Fruit fly (Drosophila melanogaster) whole organism, prepupa: Measurements from ENCODE around the gene CG5568.

ENCODE experiments used
- CG10631 ChIP-seq: fragments of 200-800 bp; sonication (Bioruptor generic); optimal IDR thresholded peaks from 2 replicates; lab custom pipeline; 2016; ENCODE audit warnings: missing biosample characterization, missing genetic modification characterization
- CG10669 ChIP-seq: fragments of 200-800 bp; sonication (Bioruptor generic); optimal IDR thresholded peaks from 3 replicates; lab custom pipeline; 2018; ENCODE audit warnings: missing biosample characterization, mild to moderate bottlenecking, missing genetic modification characterization, moderate library complexity
- CG11294 ChIP-seq: fragments of 200-800 bp; sonication (Bioruptor generic); IDR thresholded peaks from 2 replicates; pipeline ENCODE4 v1.3.6; 2022; ENCODE audit warnings: missing biosample characterization, missing genetic modification characterization
- CG11762 ChIP-seq: fragments of 200-800 bp; sonication (Bioruptor generic); optimal IDR thresholded peaks from 3 replicates; lab custom pipeline; 2016; ENCODE audit warnings: missing biosample characterization, missing genetic modification characterization; ENCODE audit not compliant: insufficient read depth
- CG11902 ChIP-seq: fragments of 200-800 bp; sonication (Bioruptor generic); optimal IDR thresholded peaks from 3 replicates; lab custom pipeline; 2016; ENCODE audit warnings: missing biosample characterization, missing genetic modification characterization
- CG15336 ChIP-seq: fragments of 200-800 bp; sonication (Bioruptor generic); IDR thresholded peaks from 2 replicates; pipeline ENCODE4 v1.3.6; 2022; ENCODE audit warnings: missing biosample characterization, missing genetic modification characterization
- CG16779 ChIP-seq: fragments of 200-800 bp; sonication (Bioruptor generic); optimal IDR thresholded peaks from 3 replicates; lab custom pipeline; 2017; ENCODE audit warnings: missing biosample characterization, mild to moderate bottlenecking, missing genetic modification characterization
- CG3032 ChIP-seq: fragments of 200-800 bp; optimal IDR thresholded peaks from 2 replicates; lab custom pipeline; 2019; ENCODE audit warnings: missing biosample characterization, mild to moderate bottlenecking, missing genetic modification characterization, moderate library complexity
- CG31627 ChIP-seq: fragments of 200-800 bp; sonication (Bioruptor generic); optimal IDR thresholded peaks from 3 replicates; lab custom pipeline; 2016; ENCODE audit warnings: missing biosample characterization, missing genetic modification characterization
- CG32006 ChIP-seq: fragments of 200-800 bp; sonication (Bioruptor generic); optimal IDR thresholded peaks from 3 replicates; lab custom pipeline; 2017; ENCODE audit warnings: missing biosample characterization, mild to moderate bottlenecking, missing genetic modification characterization
- CG3919 ChIP-seq: fragments of 200-800 bp; sonication (Bioruptor generic); optimal IDR thresholded peaks from 3 replicates; lab custom pipeline; 2016; ENCODE audit warnings: missing biosample characterization, missing genetic modification characterization
- CG4318 ChIP-seq: fragments of 200-800 bp; sonication (Bioruptor generic); optimal IDR thresholded peaks from 3 replicates; lab custom pipeline; 2017; ENCODE audit warnings: missing biosample characterization, mild to moderate bottlenecking, missing genetic modification characterization
- CG6163 ChIP-seq: fragments of 200-800 bp; sonication (Bioruptor generic); IDR thresholded peaks from 3 replicates; pipeline ENCODE4 v1.3.6; 2022; ENCODE audit warnings: missing biosample characterization, missing genetic modification characterization
- CG6276 ChIP-seq: fragments of 200-800 bp; sonication (Bioruptor generic); optimal IDR thresholded peaks from 2 replicates; lab custom pipeline; 2017; ENCODE audit warnings: missing biosample characterization, mild to moderate bottlenecking, missing genetic modification characterization
- CG6792 ChIP-seq: fragments of 200-800 bp; sonication (Bioruptor generic); optimal IDR thresholded peaks from 3 replicates; lab custom pipeline; 2016; ENCODE audit warnings: missing biosample characterization, missing genetic modification characterization
- CG6854 ChIP-seq: fragments of 200-800 bp; sonication (Bioruptor generic); optimal IDR thresholded peaks from 2 replicates; lab custom pipeline; 2017; ENCODE audit warnings: missing biosample characterization, mild to moderate bottlenecking, missing genetic modification characterization
- CG7368 ChIP-seq: fragments of 200-800 bp; sonication (Bioruptor generic); optimal IDR thresholded peaks from 3 replicates; lab custom pipeline; 2016; ENCODE audit warnings: missing biosample characterization, missing genetic modification characterization
- CG8632 ChIP-seq: fragments of 200-800 bp; sonication (Bioruptor generic); optimal IDR thresholded peaks from 3 replicates; lab custom pipeline; 2016; ENCODE audit warnings: missing biosample characterization, missing genetic modification characterization
- CG9139 ChIP-seq: fragments of 200-800 bp; sonication (Bioruptor generic); optimal IDR thresholded peaks from 3 replicates; lab custom pipeline; 2017; ENCODE audit warnings: missing biosample characterization, mild to moderate bottlenecking, missing genetic modification characterization
- Eip75B ChIP-seq: fragments of 200-800 bp; sonication (Bioruptor generic); optimal IDR thresholded peaks from 3 replicates; lab custom pipeline; 2016; ENCODE audit warnings: missing biosample characterization, missing genetic modification characterization
- Eip78C ChIP-seq: fragments of 200-800 bp; sonication (Bioruptor generic); peaks from one replicate; lab custom pipeline; 2016; ENCODE audit warnings: missing biosample characterization, missing genetic modification characterization
- Eip93F ChIP-seq: fragments of 200-800 bp; sonication (Bioruptor generic); optimal IDR thresholded peaks from 2 replicates; lab custom pipeline; 2016; ENCODE audit warnings: missing biosample characterization, mild to moderate bottlenecking, missing genetic modification characterization
- Ets21C ChIP-seq: fragments of 200-800 bp; sonication (Bioruptor generic); optimal IDR thresholded peaks from 3 replicates; lab custom pipeline; 2016; ENCODE audit warnings: missing biosample characterization, missing genetic modification characterization
- Ets96B ChIP-seq: fragments of 200-800 bp; optimal IDR thresholded peaks from 2 replicates; lab custom pipeline; 2019; ENCODE audit warnings: missing biosample characterization, mild to moderate bottlenecking, missing genetic modification characterization, moderate library complexity
- Gug ChIP-seq: fragments of 200-800 bp; sonication (Bioruptor generic); IDR thresholded peaks from 2 replicates; pipeline ENCODE4 v1.3.6; 2022; ENCODE audit warnings: missing biosample characterization, missing genetic modification characterization
- Hr38 ChIP-seq: sonication (Bioruptor generic); optimal IDR thresholded peaks from 2 replicates; lab custom pipeline; 2016; ENCODE audit warnings: missing biosample characterization, missing genetic modification characterization
- Hr39 ChIP-seq: fragments of 200-800 bp; sonication (Bioruptor generic); optimal IDR thresholded peaks from 2 replicates; lab custom pipeline; 2016; ENCODE audit warnings: missing biosample characterization, missing genetic modification characterization
- Met ChIP-seq: fragments of 200-800 bp; sonication (Bioruptor generic); optimal IDR thresholded peaks from 3 replicates; lab custom pipeline; 2016; ENCODE audit warnings: missing biosample characterization, missing genetic modification characterization
- OdsH ChIP-seq: fragments of 200-800 bp; sonication (Bioruptor generic); optimal IDR thresholded peaks from 3 replicates; lab custom pipeline; 2016; ENCODE audit warnings: missing biosample characterization, missing genetic modification characterization
- Smox ChIP-seq: fragments of 200-800 bp; sonication (Bioruptor generic); optimal IDR thresholded peaks from 3 replicates; lab custom pipeline; 2016; ENCODE audit warnings: missing biosample characterization, missing genetic modification characterization
- Sox102F ChIP-seq: fragments of 200-800 bp; sonication (Bioruptor generic); optimal IDR thresholded peaks from 2 replicates; lab custom pipeline; 2016; ENCODE audit warnings: missing biosample characterization, mild to moderate bottlenecking, missing genetic modification characterization
- Sox14 ChIP-seq: fragments of 200-800 bp; sonication (Bioruptor generic); optimal IDR thresholded peaks from 3 replicates; lab custom pipeline; 2016; ENCODE audit warnings: missing biosample characterization, missing genetic modification characterization
- achi ChIP-seq: fragments of 200-800 bp; sonication (Bioruptor generic); optimal IDR thresholded peaks from 3 replicates; lab custom pipeline; 2016; ENCODE audit warnings: missing biosample characterization, missing genetic modification characterization
- acj6 ChIP-seq: fragments of 200-800 bp; sonication (Bioruptor generic); optimal IDR thresholded peaks from 3 replicates; lab custom pipeline; 2016; ENCODE audit warnings: missing biosample characterization, missing genetic modification characterization
- cyc ChIP-seq: fragments of 200-800 bp; sonication (Bioruptor generic); optimal IDR thresholded peaks from 3 replicates; lab custom pipeline; 2016; ENCODE audit warnings: missing biosample characterization, missing genetic modification characterization
- dac ChIP-seq: fragments of 200-800 bp; sonication (Bioruptor generic); optimal IDR thresholded peaks from 2 replicates; lab custom pipeline; 2017; ENCODE audit warnings: missing biosample characterization, mild to moderate bottlenecking, missing genetic modification characterization
- dsx ChIP-seq: fragments of 200-800 bp; optimal IDR thresholded peaks from 3 replicates; lab custom pipeline; 2019; ENCODE audit warnings: missing biosample characterization, mild to moderate bottlenecking, missing genetic modification characterization, moderate library complexity; ENCODE audit not compliant: poor library complexity, severe bottlenecking
- eg ChIP-seq: fragments of 200-800 bp; sonication (Bioruptor generic); IDR thresholded peaks from 3 replicates; pipeline ENCODE4 v1.3.6; 2022; ENCODE audit warnings: missing biosample characterization, missing genetic modification characterization
- fd59A ChIP-seq: fragments of 200-800 bp; sonication (Bioruptor generic); optimal IDR thresholded peaks from 2 replicates; lab custom pipeline; 2017; ENCODE audit warnings: missing biosample characterization, mild to moderate bottlenecking, missing genetic modification characterization, missing genetic modification reagents
- fd85E ChIP-seq: fragments of 200-800 bp; sonication (Bioruptor generic); optimal IDR thresholded peaks from 3 replicates; lab custom pipeline; 2016; ENCODE audit warnings: missing biosample characterization, missing genetic modification characterization
- fkh ChIP-seq: fragments of 200-800 bp; sonication (Bioruptor generic); optimal IDR thresholded peaks from 3 replicates; lab custom pipeline; 2017; ENCODE audit warnings: missing biosample characterization, mild to moderate bottlenecking, missing genetic modification characterization, moderate library complexity
- lz ChIP-seq: fragments of 200-800 bp; sonication (Bioruptor generic); optimal IDR thresholded peaks from 3 replicates; lab custom pipeline; 2016; ENCODE audit warnings: missing biosample characterization, missing genetic modification characterization
- net ChIP-seq: fragments of 200-800 bp; sonication (Bioruptor generic); optimal IDR thresholded peaks from 3 replicates; lab custom pipeline; 2016; ENCODE audit warnings: missing biosample characterization, missing genetic modification characterization
- pdm3 ChIP-seq: fragments of 200-800 bp; sonication (Bioruptor generic); optimal IDR thresholded peaks from 3 replicates; lab custom pipeline; 2016; ENCODE audit warnings: missing biosample characterization, missing genetic modification characterization
- salr ChIP-seq, 2 experiments: fragments of 200-800 bp; sonication (Bioruptor generic); optimal IDR thresholded peaks; 3 replicates each; lab custom pipeline; 2016 to 2018; ENCODE audit warnings: missing biosample characterization in 2 of 2, missing genetic modification characterization in 2 of 2, mild to moderate bottlenecking in 1 of 2
- spab ChIP-seq: fragments of 200-800 bp; sonication (Bioruptor generic); optimal IDR thresholded peaks from 2 replicates; lab custom pipeline; 2017; ENCODE audit warnings: missing biosample characterization, mild to moderate bottlenecking, missing genetic modification characterization, missing genetic modification reagents
- ss ChIP-seq, 2 experiments: fragments of 200-800 bp; sonication (Bioruptor generic); optimal IDR thresholded peaks; 2 replicates in 1 of 2; 3 replicates in 1 of 2; lab custom pipeline; 2017 to 2018; ENCODE audit warnings: mild to moderate bottlenecking in 2 of 2, missing biosample characterization in 2 of 2, missing genetic modification characterization in 2 of 2, moderate library complexity in 1 of 2
- svp ChIP-seq: fragments of 200-800 bp; sonication (Bioruptor generic); peaks from one replicate; lab custom pipeline; 2016; ENCODE audit warnings: missing biosample characterization, missing genetic modification characterization
- topi ChIP-seq: fragments of 200-800 bp; sonication (Bioruptor generic); optimal IDR thresholded peaks from 3 replicates; lab custom pipeline; 2016; ENCODE audit warnings: missing biosample characterization, missing genetic modification characterization

The CG5568 gene

DNA sequence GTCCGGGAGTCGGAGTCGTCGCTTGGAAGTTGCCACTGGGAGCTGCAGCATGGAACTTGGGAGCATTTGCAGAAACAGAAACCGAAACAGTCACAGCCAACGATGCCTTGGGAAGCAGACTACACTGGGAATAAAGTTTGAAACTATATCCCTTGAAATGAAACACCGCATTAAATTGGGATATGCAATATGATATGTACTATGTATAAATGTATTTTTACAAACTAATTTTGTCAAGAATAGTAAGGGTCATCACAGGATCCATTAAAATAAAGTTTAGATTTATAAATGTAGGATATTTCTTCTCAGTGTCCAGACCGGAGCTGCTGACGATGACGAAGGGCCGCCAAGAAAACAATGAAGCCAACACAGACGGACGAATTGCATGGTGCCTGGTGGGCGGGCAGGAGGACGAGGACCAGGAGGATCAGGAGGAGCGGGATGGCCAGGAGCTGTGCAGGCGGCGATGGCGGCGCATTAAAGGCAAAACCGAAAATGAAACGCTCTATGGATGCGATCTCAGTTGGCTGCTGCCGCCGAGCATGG is 7.4 kb upstream of the CG5568 start (continued):
- TF ChIP-seq CG6854 (GFP tag; lab: Kevin White, UChicago) (no peak), Sox14 (GFP tag; lab: Kevin White, UChicago) (peak; percentile 34), topi (GFP tag; lab: Kevin White, UChicago) (peak; percentile 34), lz (GFP tag; lab: Kevin White, UChicago) (no peak), Hr39 (GFP tag; lab: Kevin White, UChicago) (peak; percentile 12), dsx (GFP tag; lab: Kevin White, UChicago) (peak; percentile 67), CG6276 (GFP tag; lab: Kevin White, UChicago) (no peak)

DNA sequence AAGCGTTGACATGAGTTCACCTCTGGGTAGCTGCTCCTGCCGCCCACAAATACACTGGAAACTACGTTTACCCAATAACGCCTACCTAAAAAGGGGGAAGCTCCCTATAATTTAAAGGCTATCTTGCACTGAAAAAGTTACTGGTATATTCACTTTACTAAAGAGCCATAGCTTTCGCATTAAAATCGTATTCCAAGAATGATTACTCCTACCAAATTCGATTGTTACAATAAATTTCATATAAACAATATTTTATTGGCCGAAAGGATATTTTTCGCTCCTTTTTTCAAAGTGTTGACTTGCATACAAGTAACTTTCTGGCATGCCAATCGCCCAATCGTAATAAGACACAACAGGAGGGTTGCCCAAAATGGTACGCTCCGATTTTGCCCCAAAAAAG is 4.4 kb upstream of the CG5568 start:
- no peak for TF ChIP-seq CG3032 (tag; lab: Kevin White, UChicago)
- peak; percentile 18 for TF ChIP-seq Eip75B (GFP tag; lab: Kevin White, UChicago)
- peak; percentile 60 for TF ChIP-seq cyc
- no peak for TF ChIP-seq dac (GFP tag; lab: Kevin White, UChicago)
- TF ChIP-seq fkh (GFP tag; lab: Kevin White, UChicago): no peak
- peak; percentile 86 for TF ChIP-seq Eip78C
- no peak for TF ChIP-seq CG6276 (GFP tag; lab: Kevin White, UChicago)
- TF ChIP-seq Ets96B (tag; lab: Kevin White, UChicago): no peak
- TF ChIP-seq CG10631 (GFP tag; lab: Kevin White, UChicago): peak; percentile 16
- TF ChIP-seq CG4318 (GFP tag; lab: Kevin White, UChicago): no peak
- TF ChIP-seq Sox14 (GFP tag; lab: Kevin White, UChicago): peak; percentile 34
- peak; percentile 49 for TF ChIP-seq pdm3 (GFP tag; lab: Kevin White, UChicago)
- TF ChIP-seq Hr39 (GFP tag; lab: Kevin White, UChicago): peak; percentile 50
- TF ChIP-seq topi (GFP tag; lab: Kevin White, UChicago): peak; percentile 59
- peak; percentile 65 for TF ChIP-seq Smox (GFP tag; lab: Kevin White, UChicago)
- TF ChIP-seq lz (GFP tag; lab: Kevin White, UChicago): peak; percentile 42
- TF ChIP-seq fd59A (GFP tag; lab: Kevin White, UChicago): no peak
- no peak for TF ChIP-seq CG6163 (GFP tag; lab: Robert Waterston, UW)
- peak; percentile 89 for TF ChIP-seq svp
- no peak for TF ChIP-seq CG32006
- peak; percentile 34 for TF ChIP-seq CG6792
- TF ChIP-seq CG31627: peak; percentile 56
- TF ChIP-seq CG10669: no peak
- TF ChIP-seq ss (GFP tag; optimal IDR thresholded peaks at IDR 0.05; lab: Kevin White, UChicago): no peak
- TF ChIP-seq CG16779 (tag; lab: Kevin White, UChicago): no peak
- peak; percentile 40 for TF ChIP-seq OdsH (GFP tag; lab: Kevin White, UChicago)
- no peak for TF ChIP-seq CG15336 (GFP tag; lab: Robert Waterston, UW)
- TF ChIP-seq achi (GFP tag; lab: Kevin White, UChicago): peak; percentile 27
- TF ChIP-seq fd85E: no peak
- TF ChIP-seq CG11902 (GFP tag; lab: Kevin White, UChicago): peak; percentile 2
- no peak for TF ChIP-seq Eip93F (GFP tag; lab: Kevin White, UChicago)
- TF ChIP-seq acj6 (GFP tag; lab: Kevin White, UChicago): peak; percentile 32
- TF ChIP-seq CG9139: no peak
- TF ChIP-seq eg (GFP tag; lab: Robert Waterston, UW): no peak
- no peak for TF ChIP-seq CG11294 (GFP tag; lab: Robert Waterston, UW)
- no peak for TF ChIP-seq Gug (GFP tag; lab: Robert Waterston, UW)
- peak; percentile 66 for TF ChIP-seq Met (GFP tag; lab: Kevin White, UChicago)
- peak; percentile 22 for TF ChIP-seq Ets21C (GFP tag; lab: Kevin White, UChicago)
- TF ChIP-seq CG11762 (GFP tag; lab: Kevin White, UChicago): no peak
- TF ChIP-seq Sox102F (GFP tag; lab: Kevin White, UChicago): peak; percentile 64
- no peak for TF ChIP-seq spab
- TF ChIP-seq Hr38 (GFP tag; lab: Kevin White, UChicago): no peak
- TF ChIP-seq CG8632: no peak
- no peak for TF ChIP-seq CG7368 (GFP tag; lab: Kevin White, UChicago)
- TF ChIP-seq salr (GFP tag; optimal IDR thresholded peaks at IDR 0.05; lab: Kevin White, UChicago): no peak
- peak; percentile 31 for TF ChIP-seq CG3919
- no peak for TF ChIP-seq net (GFP tag; lab: Kevin White, UChicago)
